Fruit fly (Drosophila melanogaster): Measurements from ENCODE around the gene heca.

heca gene

DNA sequence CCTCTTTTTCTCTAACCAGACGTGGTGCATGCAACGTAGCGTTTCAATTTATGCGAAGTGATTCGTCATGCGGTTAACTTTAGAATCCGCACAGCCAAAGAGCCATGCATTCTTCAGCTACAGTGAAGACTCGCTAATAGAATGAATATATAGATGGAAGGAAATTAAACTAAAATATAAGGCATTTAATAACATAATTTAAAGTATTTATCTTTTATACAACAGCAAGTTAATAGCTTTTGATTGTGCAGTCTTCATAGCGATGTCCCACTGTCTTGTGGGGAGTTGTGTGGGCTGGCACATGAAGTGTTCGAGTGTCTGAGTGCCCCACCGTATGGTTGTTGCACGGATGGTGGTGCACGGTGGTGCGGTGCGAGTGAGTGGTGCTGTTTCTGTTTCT is 12.3 kb upstream of the heca start (continued):
- TF ChIP-seq CG13624 (GFP tag; optimal IDR thresholded peaks at IDR 0.05) (no peak), btn (GFP tag; optimal IDR thresholded peaks at IDR 0.05) (no peak), NfI (GFP tag; optimal IDR thresholded peaks at IDR 0.05) (peak; percentile 30), maf-S (GFP tag; optimal IDR thresholded peaks at IDR 0.05) (no peak), CG12744 (GFP tag; optimal IDR thresholded peaks at IDR 0.05) (no peak), CG16863 (GFP tag; optimal IDR thresholded peaks at IDR 0.05) (peak; percentile 1), psq (GFP tag; optimal IDR thresholded peaks at IDR 0.05) (no peak), Antp (GFP tag; optimal IDR thresholded peaks at IDR 0.05) (no peak), croc (GFP tag; conservative IDR thresholded peaks at IDR 0.05) (peak; percentile 73), CG3065 (GFP tag; optimal IDR thresholded peaks at IDR 0.05) (no peak), CG7928 (GFP tag; optimal IDR thresholded peaks at IDR 0.05) (no peak), CG8765 (GFP tag; IDR thresholded peaks at IDR 0.05) (no peak; the same call in 1 of the 2 replicates), CG6689 (GFP tag; IDR thresholded peaks at IDR 0.05) (peak; percentile 61), YL-1 (GFP tag; optimal IDR thresholded peaks at IDR 0.05) (no peak), CG15479 (GFP tag; optimal IDR thresholded peaks at IDR 0.05) (no peak), Aef1 (GFP tag; IDR thresholded peaks at IDR 0.05) (0 out of 3 replicates have a peak, but pooled peaks have one; percentile 30), CG17568 (GFP tag; optimal IDR thresholded peaks at IDR 0.05) (no peak), onecut (GFP tag; IDR thresholded peaks at IDR 0.05) (peak; percentile 62), CG3281 (GFP tag; optimal IDR thresholded peaks at IDR 0.05) (no peak), grn (GFP tag; optimal IDR thresholded peaks at IDR 0.05) (no peak), Abd-B (GFP tag; optimal IDR thresholded peaks at IDR 0.05) (peak; percentile 17), phol (tag; optimal IDR thresholded peaks at IDR 0.05) (peak; percentile 62), ham (GFP tag; IDR thresholded peaks at IDR 0.05) (no peak), Mes4 (GFP tag; optimal IDR thresholded peaks at IDR 0.05) (no peak), hbn (GFP tag; IDR thresholded peaks at IDR 0.05; ENCODE audit: partially characterized antibody) (no peak), tap (tag; optimal IDR thresholded peaks at IDR 0.05) (peak; percentile 50), Gsc (GFP tag; IDR thresholded peaks at IDR 0.05) (peak; percentile 58), Awh (GFP tag; IDR thresholded peaks at IDR 0.05) (peak; percentile 74), CG7839 (tag; optimal IDR thresholded peaks at IDR 0.05) (peak; percentile 63), BtbVII (GFP tag; optimal IDR thresholded peaks at IDR 0.05) (no peak), CG17359 (tag; optimal IDR thresholded peaks at IDR 0.05) (peak; percentile 60), CG4328 (GFP tag; optimal IDR thresholded peaks at IDR 0.05) (no peak), Sry-β (GFP tag; optimal IDR thresholded peaks at IDR 0.05) (no peak), CG3163 (GFP tag; optimal IDR thresholded peaks at IDR 0.05) (no peak), Atf3 (GFP tag; optimal IDR thresholded peaks at IDR 0.05) (no peak), mam (GFP tag; optimal IDR thresholded peaks at IDR 0.05) (no peak), trh (GFP tag; optimal IDR thresholded peaks at IDR 0.05) (no peak), Nf-YA (GFP tag; IDR thresholded peaks at IDR 0.05) (peak; percentile 66), CG7987 (GFP tag; optimal IDR thresholded peaks at IDR 0.05) (no peak), vnd (GFP tag; IDR thresholded peaks at IDR 0.05; ENCODE audit: partially characterized antibody) (no peak), zfh2 (GFP tag; optimal IDR thresholded peaks at IDR 0.05) (no peak), h (optimal IDR thresholded peaks at IDR 0.05) (no peak), sqz (GFP tag; optimal IDR thresholded peaks at IDR 0.05) (no peak), ac (GFP tag; optimal IDR thresholded peaks at IDR 0.05) (no peak), fd102C (GFP tag; optimal IDR thresholded peaks at IDR 0.05) (peak; percentile 32), bsh (GFP tag; optimal IDR thresholded peaks at IDR 0.05) (peak; percentile 84 to 91), dan (GFP tag; IDR thresholded peaks at IDR 0.05) (no peak), CG9609 (GFP tag; optimal IDR thresholded peaks at IDR 0.05) (no peak), Oli (tag; optimal IDR thresholded peaks at IDR 0.05) (peak; percentile 69), bab2 (GFP tag; optimal IDR thresholded peaks at IDR 0.05) (no peak), CG9797 (GFP tag; optimal IDR thresholded peaks at IDR 0.05) (no peak), Rfx (GFP tag; IDR thresholded peaks at IDR 0.05) (no peak)
